Worm (Caenorhabditis elegans) whole organism, L2 larva: ENCODE results near the gene tnt-3.
A peak's percentile ranks its signal among the peaks of the same experiment; 100 is the strongest.

ENCODE experiments used
- ceh-82 ChIP-seq: fragments of 150-350 bp; optimal IDR thresholded peaks from 2 replicates; lab custom pipeline; 2014; ENCODE audit warnings: missing biosample characterization, missing genetic modification characterization
- elt-1 ChIP-seq: fragments of 150-350 bp; optimal IDR thresholded peaks from 2 replicates; lab custom pipeline; 2014; ENCODE audit warnings: missing biosample characterization, missing genetic modification characterization
- nhr-11 ChIP-seq: fragments of 150-350 bp; optimal IDR thresholded peaks from 2 replicates; lab custom pipeline; 2014; ENCODE audit warnings: missing biosample characterization, missing genetic modification characterization
- nhr-12 ChIP-seq: fragments of 150-350 bp; optimal IDR thresholded peaks from 2 replicates; lab custom pipeline; 2014; ENCODE audit warnings: missing biosample characterization, missing genetic modification characterization
- sma-3 ChIP-seq: sonication (generic microtip); optimal IDR thresholded peaks from 2 replicates; lab custom pipeline; 2016; ENCODE audit warnings: missing genetic modification reagents, missing genetic modification characterization, missing compliant biosample characterization

DNA sequence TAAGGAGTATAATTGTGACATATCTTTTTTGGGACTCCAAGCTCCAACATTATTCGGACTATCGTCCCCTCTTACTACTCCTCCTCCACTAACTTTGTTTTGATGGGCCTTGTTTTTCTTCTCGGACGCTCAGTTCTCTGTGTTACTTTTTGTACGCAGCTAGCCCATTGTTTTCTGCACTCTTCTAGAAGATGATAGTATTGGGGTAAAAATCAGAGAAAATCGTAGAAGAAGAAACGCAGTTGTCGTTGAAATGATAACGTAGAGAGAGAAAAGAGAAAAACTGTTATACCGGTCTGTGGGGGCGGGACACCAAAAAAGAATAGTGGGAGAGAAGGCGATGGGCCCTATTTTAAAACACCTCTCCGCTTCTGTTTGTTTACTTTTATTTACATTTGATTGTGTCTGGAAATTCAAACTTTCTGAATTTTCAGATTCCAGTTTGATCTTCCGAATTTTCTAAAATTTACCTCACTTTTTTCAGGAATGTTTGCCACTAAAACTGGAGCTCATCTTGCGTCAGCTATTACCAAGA, 40.7 kb upstream of the tnt-3 start, which contains the start of gene F45E1.4:
- no peak for TF ChIP-seq ceh-82 (tag; lab: Kevin White, UChicago)
- no peak for TF ChIP-seq elt-1
- TF ChIP-seq sma-3 = peak; percentile 36
- TF ChIP-seq nhr-11 (tag; lab: Kevin White, UChicago) = no peak
- TF ChIP-seq nhr-12 (tag; lab: Kevin White, UChicago) = no peak
